ENCODE assay signal across 3 worm cellular contexts in genomic region chrII:4955353-4955752, ce11.
TF ChIP-seq lines count a peak whose summit lies in the region.

pbs-3 (minus strand) TSS chrII:4955427.

TF ChIP-seq in whole organism, L1 larva, 84 proteins besides CTCF, POLR2A, EP300 and RAD21 (continued from another document and continues in another):
- TF ChIP-seq C04F5.9 (tag; optimal IDR thresholded peaks at IDR 0.05; lab: Kevin White, UChicago) (no peak), fkh-10 (GFP tag; optimal IDR thresholded peaks at IDR 0.05; lab: Kevin White, UChicago) (no peak), ets-5 (GFP tag; IDR thresholded peaks at IDR 0.05; lab: Robert Waterston, UW) (no peak), hlh-4 (tag; optimal IDR thresholded peaks at IDR 0.05; lab: Kevin White, UChicago) (no peak), pag-3 (tag; optimal IDR thresholded peaks at IDR 0.05; lab: Kevin White, UChicago; ENCODE audit: borderline replicate concordance, insufficient read depth) (no peak), mdl-1 (tag; optimal IDR thresholded peaks at IDR 0.05; lab: Kevin White, UChicago) (no peak), unc-62 (GFP tag; optimal IDR thresholded peaks at IDR 0.05; lab: Kevin White, UChicago) (no peak), efl-1 (optimal IDR thresholded peaks at IDR 0.05; lab: Kevin White, UChicago) (peak; percentile 71 to 73), efl-1 (GFP tag; optimal IDR thresholded peaks at IDR 0.05 in 1 of 2; lab: Kevin White, UChicago) (peak; percentile 65 to 94), irx-1 (tag; optimal IDR thresholded peaks at IDR 0.05; lab: Kevin White, UChicago) (no peak), ceh-88 (GFP tag; IDR thresholded peaks at IDR 0.05; lab: Robert Waterston, UW) (no peak), unc-130 (tag; optimal IDR thresholded peaks at IDR 0.05; lab: Kevin White, UChicago) (peak; percentile 65), lir-3 (tag; optimal IDR thresholded peaks at IDR 0.05; lab: Kevin White, UChicago; ENCODE audit: poor library complexity) (peak; percentile 55), aha-1 (tag; optimal IDR thresholded peaks at IDR 0.05; lab: Kevin White, UChicago) (no peak), ztf-11 (tag; optimal IDR thresholded peaks at IDR 0.05; lab: Kevin White, UChicago) (peak in 1 of 2 experiments; percentile 57), efl-3 (GFP tag; optimal IDR thresholded peaks at IDR 0.05; lab: Kevin White, UChicago) (no peak), nhr-77 (tag; optimal IDR thresholded peaks at IDR 0.05; lab: Kevin White, UChicago) (peak; percentile 49), C34B4.2 (tag; optimal IDR thresholded peaks at IDR 0.05; lab: Kevin White, UChicago) (no peak), tbx-2 (tag; optimal IDR thresholded peaks at IDR 0.05; lab: Kevin White, UChicago) (peak; percentile 39), nhr-19 (GFP tag; conservative IDR thresholded peaks at IDR 0.05; lab: Robert Waterston, UW) (0 out of 2 replicates have a peak, but pooled peaks have one; percentile 5), ces-1 (GFP tag; optimal IDR thresholded peaks at IDR 0.05; lab: Kevin White, UChicago) (no peak), zag-1 (tag; optimal IDR thresholded peaks at IDR 0.05; lab: Kevin White, UChicago) (no peak), isw-1 (GFP tag; IDR thresholded peaks at IDR 0.05; lab: Robert Waterston, UW) (peak; percentile 17), zip-4 (GFP tag; optimal IDR thresholded peaks at IDR 0.05; lab: Kevin White, UChicago) (no peak), ceh-8 (GFP tag; optimal IDR thresholded peaks at IDR 0.05; lab: Kevin White, UChicago) (no peak), mep-1 (tag; optimal IDR thresholded peaks at IDR 0.05; lab: Kevin White, UChicago) (no peak), ceh-82 (tag; optimal IDR thresholded peaks at IDR 0.05; lab: Kevin White, UChicago) (peak; percentile 44 to 79 (median 72)), dpl-1 (GFP tag; optimal IDR thresholded peaks at IDR 0.05; lab: Kevin White, UChicago) (peak; percentile 63 to 76 (median 68)), nhr-20 (tag; optimal IDR thresholded peaks at IDR 0.05; lab: Kevin White, UChicago) (peak; percentile 49), sup-37 (GFP tag; optimal IDR thresholded peaks at IDR 0.05; lab: Kevin White, UChicago) (no peak), lin-14 (GFP tag; optimal IDR thresholded peaks at IDR 0.05; lab: Kevin White, UChicago) (peak; percentile 53), ceh-63 (GFP tag; optimal IDR thresholded peaks at IDR 0.05; lab: Kevin White, UChicago) (no peak), C16A3.4 (tag; optimal IDR thresholded peaks at IDR 0.05; lab: Kevin White, UChicago) (peak; percentile 86), nhr-84 (tag; optimal IDR thresholded peaks at IDR 0.05; lab: Kevin White, UChicago) (no peak), ama-1 (optimal IDR thresholded peaks at IDR 0.05; lab: Kevin White, UChicago) (peak; percentile 32), alr-1 (tag; optimal IDR thresholded peaks at IDR 0.05; lab: Kevin White, UChicago; ENCODE audit: borderline replicate concordance) (no peak), xbp-1 (tag; optimal IDR thresholded peaks at IDR 0.05; lab: Kevin White, UChicago) (peak; percentile 41), unc-30 (tag; optimal IDR thresholded peaks at IDR 0.05; lab: Kevin White, UChicago) (no peak), nhr-28 (tag; optimal IDR thresholded peaks at IDR 0.05; lab: Kevin White, UChicago) (no peak), lin-35 (GFP tag; optimal IDR thresholded peaks at IDR 0.05; lab: Kevin White, UChicago) (peak; percentile 59 to 86), jun-1 (tag; optimal IDR thresholded peaks at IDR 0.05; lab: Kevin White, UChicago) (peak; percentile 2), egl-27 (tag; optimal IDR thresholded peaks at IDR 0.05; lab: Kevin White, UChicago) (no peak), nhr-11 (tag; optimal IDR thresholded peaks at IDR 0.05; lab: Kevin White, UChicago) (no peak), mab-9 (GFP tag; IDR thresholded peaks at IDR 0.05; lab: Robert Waterston, UW) (no peak)

TF ChIP-seq in whole organism, L3 larva, 47 proteins besides CTCF, POLR2A, EP300 and RAD21 (continued from another document):
- TF ChIP-seq daf-12 (tag; optimal IDR thresholded peaks at IDR 0.05; lab: Kevin White, UChicago) (no peak), elt-2 (tag; optimal IDR thresholded peaks at IDR 0.05; lab: Kevin White, UChicago) (peak; percentile 75), elt-1 (tag; optimal IDR thresholded peaks at IDR 0.05; lab: Kevin White, UChicago) (no peak)

TF ChIP-seq in whole organism, young adult, 124 proteins besides CTCF, POLR2A, EP300 and RAD21 (continued from another document):
- TF ChIP-seq madf-8 (GFP tag; conservative IDR thresholded peaks at IDR 0.05; lab: Robert Waterston, UW): no peak; the same call in 1 of the 2 replicates
- TF ChIP-seq unc-130 (GFP tag; optimal IDR thresholded peaks at IDR 0.05; lab: Kevin White, UChicago): peak; percentile 9
- no peak for TF ChIP-seq F52B5.7 (tag; optimal IDR thresholded peaks at IDR 0.05; lab: Kevin White, UChicago)
- TF ChIP-seq nhr-27 (tag; optimal IDR thresholded peaks at IDR 0.05; lab: Kevin White, UChicago): no peak
- no peak for TF ChIP-seq snpc-3.4 (tag; optimal IDR thresholded peaks at IDR 0.05; lab: Kevin White, UChicago)
- no peak for TF ChIP-seq tlf-1 (GFP tag; optimal IDR thresholded peaks at IDR 0.05; lab: Kevin White, UChicago)
- no peak for TF ChIP-seq sdz-38 (tag; optimal IDR thresholded peaks at IDR 0.05; lab: Kevin White, UChicago)
- TF ChIP-seq ztf-18 (tag; optimal IDR thresholded peaks at IDR 0.05; lab: Kevin White, UChicago): no peak
- TF ChIP-seq let-526 (GFP tag; IDR thresholded peaks at IDR 0.05; lab: Robert Waterston, UW): no peak
- no peak for TF ChIP-seq mes-4 (tag; optimal IDR thresholded peaks at IDR 0.05; lab: Kevin White, UChicago)
- TF ChIP-seq madf-3 (GFP tag; IDR thresholded peaks at IDR 0.05; lab: Robert Waterston, UW): no peak
- TF ChIP-seq attf-5 (GFP tag; optimal IDR thresholded peaks at IDR 0.05; lab: Kevin White, UChicago): peak; percentile 81
- peak; percentile 48 for TF ChIP-seq F49E8.2 (tag; optimal IDR thresholded peaks at IDR 0.05; lab: Kevin White, UChicago; ENCODE audit: insufficient read depth)
- TF ChIP-seq snpc-1.1 (tag; optimal IDR thresholded peaks at IDR 0.05; lab: Kevin White, UChicago; ENCODE audit: insufficient read depth): no peak
- TF ChIP-seq atf-7 (tag; optimal IDR thresholded peaks at IDR 0.05; lab: Kevin White, UChicago): no peak
- TF ChIP-seq ceh-27 (GFP tag; optimal IDR thresholded peaks at IDR 0.05; lab: Kevin White, UChicago): peak; percentile 25
- no peak for TF ChIP-seq ceh-58 (GFP tag; IDR thresholded peaks at IDR 0.05; lab: Robert Waterston, UW)
- TF ChIP-seq snpc-4 (GFP tag; optimal IDR thresholded peaks at IDR 0.05; lab: Kevin White, UChicago): no peak
- TF ChIP-seq snpc-4 (tag; optimal IDR thresholded peaks at IDR 0.05; lab: Kevin White, UChicago): peak in 1 of 4 experiments; percentile 16
- TF ChIP-seq B0261.1 (tag; optimal IDR thresholded peaks at IDR 0.05; lab: Kevin White, UChicago): no peak
- TF ChIP-seq T26A5.8 (tag; optimal IDR thresholded peaks at IDR 0.05; lab: Kevin White, UChicago): no peak
- no peak for TF ChIP-seq attf-6 (GFP tag; IDR thresholded peaks at IDR 0.05; lab: Robert Waterston, UW)
- TF ChIP-seq ztf-25 (GFP tag; IDR thresholded peaks at IDR 0.05; lab: Robert Waterston, UW): no peak
- no peak for TF ChIP-seq ztf-22 (GFP tag; optimal IDR thresholded peaks at IDR 0.05; lab: Kevin White, UChicago)
- TF ChIP-seq ZK185.1 (tag; optimal IDR thresholded peaks at IDR 0.05; lab: Kevin White, UChicago; ENCODE audit: poor library complexity, severe bottlenecking): no peak
- TF ChIP-seq madf-6 (GFP tag; IDR thresholded peaks at IDR 0.05; lab: Robert Waterston, UW): no peak; the same call in 1 of the 2 replicates
- TF ChIP-seq ama-1 (optimal IDR thresholded peaks at IDR 0.05; lab: Kevin White, UChicago): no peak
- TF ChIP-seq ama-1 (GFP tag; optimal IDR thresholded peaks at IDR 0.05; lab: Kevin White, UChicago): no peak
- TF ChIP-seq cebp-2 (GFP tag; IDR thresholded peaks at IDR 0.05; lab: Robert Waterston, UW): no peak
- TF ChIP-seq tbx-9 (tag; optimal IDR thresholded peaks at IDR 0.05; lab: Kevin White, UChicago; ENCODE audit: borderline replicate concordance): no peak
- TF ChIP-seq lin-54 (GFP tag; optimal IDR thresholded peaks at IDR 0.05; lab: Kevin White, UChicago): no peak
- TF ChIP-seq pha-4 (tag; optimal IDR thresholded peaks at IDR 0.05; lab: Kevin White, UChicago): peak; percentile 13
- no peak for TF ChIP-seq egl-18 (GFP tag; IDR thresholded peaks at IDR 0.05; lab: Robert Waterston, UW)
- peak; percentile 5; the same call in 1 of the 2 replicates for TF ChIP-seq hmg-1.2 (GFP tag; IDR thresholded peaks at IDR 0.05; lab: Robert Waterston, UW)
- peak; percentile 44 for TF ChIP-seq nhr-80 (tag; optimal IDR thresholded peaks at IDR 0.05; lab: Kevin White, UChicago)
- TF ChIP-seq lir-1 (GFP tag; conservative IDR thresholded peaks at IDR 0.05; lab: Robert Waterston, UW): no peak
- TF ChIP-seq Y79H2A.3 (GFP tag; conservative IDR thresholded peaks at IDR 0.05; lab: Robert Waterston, UW): no peak
- TF ChIP-seq lin-40 (tag; optimal IDR thresholded peaks at IDR 0.05; lab: Kevin White, UChicago): no peak
- no peak for TF ChIP-seq zfh-2 (GFP tag; conservative IDR thresholded peaks at IDR 0.05; lab: Robert Waterston, UW)
- TF ChIP-seq aptf-2 (GFP tag; conservative IDR thresholded peaks at IDR 0.05; lab: Robert Waterston, UW): 0 out of 2 replicates have a peak, but pooled peaks have one; percentile 44
- no peak for TF ChIP-seq lin-26 (GFP tag; IDR thresholded peaks at IDR 0.05; lab: Robert Waterston, UW)
- no peak for TF ChIP-seq unc-62 (GFP tag; optimal IDR thresholded peaks at IDR 0.05; lab: Kevin White, UChicago)
